Worm (Caenorhabditis elegans) whole organism, L2 larva: ENCODE data around the gene srh-213.

Experiments
- R02D3.7 ChIP-seq: fragments of 150-350 bp; optimal IDR thresholded peaks from 2 replicates; lab custom pipeline; 2014; ENCODE audit warnings: missing biosample characterization, missing genetic modification characterization
- ZK546.5 ChIP-seq: sonication (generic microtip); optimal IDR thresholded peaks from 2 replicates; lab custom pipeline; 2017; ENCODE audit warnings: missing biosample characterization, missing genetic modification characterization
- aly-2 ChIP-seq: fragments of 150-350 bp; optimal IDR thresholded peaks from 2 replicates; lab custom pipeline; 2014; ENCODE audit warnings: missing biosample characterization, missing genetic modification characterization
- ceh-16 ChIP-seq: fragments of 150-350 bp; optimal IDR thresholded peaks from 2 replicates; lab custom pipeline; 2014; ENCODE audit warnings: missing biosample characterization, missing genetic modification characterization
- egl-27 ChIP-seq: sonication (generic microtip); optimal IDR thresholded peaks from 3 replicates; lab custom pipeline; 2017; ENCODE audit warnings: missing biosample characterization, missing genetic modification reagents, missing genetic modification characterization
- elt-3 ChIP-seq: sonication (generic microtip); optimal IDR thresholded peaks from 2 replicates; lab custom pipeline; 2017; ENCODE audit warnings: missing biosample characterization, missing genetic modification characterization
- lin-13 ChIP-seq: fragments of 150-350 bp; optimal IDR thresholded peaks from 2 replicates; lab custom pipeline; 2014; ENCODE audit warnings: missing biosample characterization, missing genetic modification reagents, missing genetic modification characterization
- nhr-25 ChIP-seq: fragments of 150-350 bp; sonication (generic microtip); optimal IDR thresholded peaks from 3 replicates; lab custom pipeline; 2014; ENCODE audit warnings: missing biosample characterization, missing genetic modification characterization
- unc-39 ChIP-seq: fragments of 150-350 bp; optimal IDR thresholded peaks from 2 replicates; lab custom pipeline; 2014; ENCODE audit warnings: missing biosample characterization, missing genetic modification characterization

ce11 chrV:3555986-3556385 lies 38.9 kb downstream of the srh-213 start, which contains the start of gene grl-30:
- TF ChIP-seq ZK546.5 (tag; lab: Kevin White, UChicago) (no peak), unc-39 (tag; lab: Kevin White, UChicago) (no peak), R02D3.7 (tag; lab: Kevin White, UChicago) (no peak), egl-27 (tag; lab: Kevin White, UChicago) (no peak), ceh-16 (tag; lab: Kevin White, UChicago) (no peak), aly-2 (tag; lab: Kevin White, UChicago) (no peak), lin-13 (GFP tag; lab: Kevin White, UChicago) (no peak), nhr-25 (tag; lab: Kevin White, UChicago) (no peak), elt-3 (no peak)
